Worm (Caenorhabditis elegans): ENCODE data around the gene srab-2.

DNA sequence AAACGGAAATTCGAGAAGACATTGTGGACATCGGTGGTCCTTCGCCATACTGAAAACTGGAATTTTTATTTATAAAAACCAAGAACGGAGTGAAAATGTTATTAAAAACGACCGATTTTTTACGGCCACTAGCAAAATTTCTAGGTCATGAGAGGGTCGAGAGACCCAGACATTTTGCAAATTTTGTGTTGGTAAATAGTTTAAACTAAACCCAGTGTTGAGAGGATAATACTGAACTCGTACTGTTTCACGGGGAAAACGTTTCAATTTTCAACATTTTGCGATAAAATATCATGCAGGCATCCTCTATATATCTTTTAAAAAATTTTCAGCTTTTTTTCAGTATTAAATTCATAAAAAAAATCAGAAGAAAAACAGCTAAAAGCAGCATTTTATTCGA lies 14.3 kb upstream of the srab-2 start, which contains the start of gene C04F5.9:
- TF ChIP-seq nhr-67 (tag; optimal IDR thresholded peaks at IDR 0.05) (no peak), mdl-1 (tag; optimal IDR thresholded peaks at IDR 0.05) (no peak), nhr-76 (tag; optimal IDR thresholded peaks at IDR 0.05) (no peak), egl-27 (tag; optimal IDR thresholded peaks at IDR 0.05) (no peak), snpc-4 (tag; optimal IDR thresholded peaks at IDR 0.05) (no peak), pqm-1 (tag; optimal IDR thresholded peaks at IDR 0.05) (no peak), hmg-11 (tag; optimal IDR thresholded peaks at IDR 0.05) (no peak), fkh-2 (tag; optimal IDR thresholded peaks at IDR 0.05) (no peak), ama-1 (optimal IDR thresholded peaks at IDR 0.05) (no peak)

Measured in whole organism, L3 larva.